Fruit fly (Drosophila melanogaster): ENCODE data around the gene CG11555.

Gene CG11555

DNA sequence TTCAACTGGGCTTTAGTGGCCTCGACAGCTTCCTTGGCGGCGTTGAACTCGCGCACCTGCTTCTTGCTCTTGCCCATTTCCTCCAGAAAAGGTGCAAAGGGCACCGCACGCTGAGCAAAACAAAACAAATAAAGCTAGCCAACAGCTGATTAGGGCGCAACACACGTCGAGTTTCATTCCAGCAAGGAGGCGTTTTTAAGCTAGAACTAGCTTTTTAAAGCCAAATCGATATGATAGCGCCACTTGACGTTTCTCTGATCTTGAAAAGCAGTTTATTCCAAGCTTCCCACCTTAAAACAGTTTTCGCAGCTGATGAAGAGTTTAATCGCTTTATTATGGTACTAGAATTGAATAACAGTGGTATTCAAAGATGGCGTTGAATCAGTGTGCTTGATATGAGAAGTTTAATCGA, 9.4 kb downstream of the CG11555 start, which contains the start of gene CG11601 (continued):
- TF ChIP-seq onecut (GFP tag; IDR thresholded peaks at IDR 0.05) (peak; percentile 47), CG10147 (GFP tag; optimal IDR thresholded peaks at IDR 0.05) (peak; percentile 21), fd3F (GFP tag; optimal IDR thresholded peaks at IDR 0.05) (peak; percentile 2), CG1647 (GFP tag; optimal IDR thresholded peaks at IDR 0.05) (no peak), cg (GFP tag; optimal IDR thresholded peaks at IDR 0.05) (no peak), CG9437 (GFP tag; optimal IDR thresholded peaks at IDR 0.05) (no peak), klu (GFP tag; IDR thresholded peaks at IDR 0.05) (no peak), ssp (GFP tag; IDR thresholded peaks at IDR 0.05) (peak; percentile 83), pum (GFP tag; optimal IDR thresholded peaks at IDR 0.05) (no peak), kni (GFP tag; optimal IDR thresholded peaks at IDR 0.05) (peak; percentile 24), CG10959 (GFP tag; IDR thresholded peaks at IDR 0.05) (no peak), CG7271 (tag; optimal IDR thresholded peaks at IDR 0.05) (no peak), az2 (GFP tag; optimal IDR thresholded peaks at IDR 0.05) (no peak), CG11398 (GFP tag; optimal IDR thresholded peaks at IDR 0.05) (no peak), dmrt11E (tag; optimal IDR thresholded peaks at IDR 0.05) (peak; percentile 1), Camta (GFP tag; optimal IDR thresholded peaks at IDR 0.05) (no peak), ac (GFP tag; optimal IDR thresholded peaks at IDR 0.05) (no peak), CG4854 (GFP tag; optimal IDR thresholded peaks at IDR 0.05) (no peak), CG1832 (GFP tag; optimal IDR thresholded peaks at IDR 0.05) (no peak), CG8388 (GFP tag; optimal IDR thresholded peaks at IDR 0.05) (no peak), CG2120 (GFP tag; optimal IDR thresholded peaks at IDR 0.05) (peak; percentile 60), sqz (GFP tag; optimal IDR thresholded peaks at IDR 0.05) (no peak), ftz-f1 (GFP tag; optimal IDR thresholded peaks at IDR 0.05) (no peak), CG8944 (GFP tag; optimal IDR thresholded peaks at IDR 0.05) (no peak), Fer1 (GFP tag; optimal IDR thresholded peaks at IDR 0.05) (peak; percentile 29), CG30431 (GFP tag; optimal IDR thresholded peaks at IDR 0.05) (no peak), Mes4 (GFP tag; optimal IDR thresholded peaks at IDR 0.05) (peak; percentile 20), chm (GFP tag; IDR thresholded peaks at IDR 0.05) (no peak), HLHmδ (GFP tag; optimal IDR thresholded peaks at IDR 0.05) (no peak), repo (GFP tag; optimal IDR thresholded peaks at IDR 0.05) (no peak), ash1 (GFP tag; optimal IDR thresholded peaks at IDR 0.05) (no peak), dimm (GFP tag; IDR thresholded peaks at IDR 0.05) (no peak), tna (GFP tag; IDR thresholded peaks at IDR 0.05; ENCODE audit: partially characterized antibody) (no peak), tup (GFP tag; optimal IDR thresholded peaks at IDR 0.05) (no peak), CG12942 (GFP tag; optimal IDR thresholded peaks at IDR 0.05) (peak; percentile 12), sr (GFP tag; IDR thresholded peaks at IDR 0.05) (no peak), CG31365 (tag; optimal IDR thresholded peaks at IDR 0.05) (peak; percentile 27), hkb (optimal IDR thresholded peaks at IDR 0.05) (peak; percentile 55), hkb (GFP tag; IDR thresholded peaks at IDR 0.05) (no peak), CG2116 (GFP tag; optimal IDR thresholded peaks at IDR 0.05) (peak; percentile 52), lab (GFP tag; optimal IDR thresholded peaks at IDR 0.05) (no peak), Mrtf (GFP tag; IDR thresholded peaks at IDR 0.05) (no peak), NC2β (GFP tag; optimal IDR thresholded peaks at IDR 0.05) (peak; percentile 37), amos (GFP tag; IDR thresholded peaks at IDR 0.05; ENCODE audit: partially characterized antibody) (peak; percentile 31; the same call in 1 of the 2 replicates), grn (GFP tag; optimal IDR thresholded peaks at IDR 0.05) (no peak), CG6683 (GFP tag; optimal IDR thresholded peaks at IDR 0.05) (no peak), Bdp1 (GFP tag; optimal IDR thresholded peaks at IDR 0.05) (no peak), CG12744 (GFP tag; optimal IDR thresholded peaks at IDR 0.05) (no peak), Opbp (GFP tag; IDR thresholded peaks at IDR 0.05; ENCODE audit: partially characterized antibody) (no peak), pho (GFP tag; optimal IDR thresholded peaks at IDR 0.05) (peak; percentile 59), YL-1 (GFP tag; optimal IDR thresholded peaks at IDR 0.05) (peak; percentile 22), Hr3 (GFP tag; optimal IDR thresholded peaks at IDR 0.05) (peak; percentile 4)
